Fruit fly (Drosophila melanogaster): Measurements from ENCODE around the gene CG13045.

DNA sequence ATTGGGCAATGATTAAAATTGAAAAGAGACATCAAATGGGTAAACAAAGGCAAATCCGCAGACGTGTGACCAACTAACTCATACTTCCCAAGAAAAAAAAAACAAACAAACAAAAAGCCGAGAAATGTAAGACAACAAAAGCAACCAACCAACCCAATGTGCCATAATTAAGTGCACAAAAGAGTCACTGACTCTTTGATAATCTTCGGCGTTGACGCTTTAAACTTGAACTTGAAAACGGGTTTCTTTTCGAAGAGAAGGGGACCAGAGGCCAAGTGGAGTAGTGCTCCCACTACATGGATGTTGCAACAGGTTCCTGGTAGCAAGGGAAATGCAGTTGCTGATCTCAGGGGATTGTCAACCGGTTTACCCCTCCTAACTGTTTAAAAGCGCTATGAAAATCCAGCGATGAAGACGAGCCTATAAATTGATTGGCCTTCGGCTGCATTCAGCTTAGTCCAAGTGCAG lies 10.7 kb downstream of the CG13045 start, which contains the start of gene CG13064:
- no peak for TF ChIP-seq CG8478 (optimal IDR thresholded peaks at IDR 0.05)
- TF ChIP-seq CTCF (optimal IDR thresholded peaks at IDR 0.05) = no peak
